Worm (Caenorhabditis elegans): Measurements from ENCODE around the gene pals-40.
A peak's percentile ranks its signal among the peaks of the same experiment; 100 is the strongest.

The pals-40 gene

DNA sequence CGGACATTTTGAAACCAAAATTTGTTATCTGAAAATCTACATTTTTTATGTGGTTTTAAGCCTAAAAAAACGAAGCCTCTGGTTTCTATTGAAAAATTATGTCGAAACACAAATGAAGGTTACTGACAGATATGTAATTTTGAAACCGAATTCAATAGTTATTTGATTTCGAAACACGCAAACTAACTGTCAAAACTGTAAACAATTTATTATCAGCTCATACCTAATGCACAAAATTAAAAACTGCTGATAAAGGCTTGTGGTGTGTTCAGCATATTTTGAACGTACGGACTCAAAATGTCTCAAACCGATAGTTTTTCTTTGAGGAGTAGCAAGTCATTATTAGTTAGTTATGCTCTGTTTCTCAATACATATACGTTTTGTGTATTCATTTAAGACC, 35.3 kb downstream of the pals-40 start, which contains the start of gene fbxa-26:
fbxa-26 (minus strand) TSS at position 35 of the 400 bp plus-strand sequence.
- TF ChIP-seq tbx-2 (tag; optimal IDR thresholded peaks at IDR 0.05) (no peak), mef-2 (tag; optimal IDR thresholded peaks at IDR 0.05) (no peak), sox-4 (tag; optimal IDR thresholded peaks at IDR 0.05) (no peak), C34B4.2 (tag; optimal IDR thresholded peaks at IDR 0.05) (no peak), tlp-1 (tag; optimal IDR thresholded peaks at IDR 0.05) (no peak), fkh-4 (tag; optimal IDR thresholded peaks at IDR 0.05; ENCODE audit: borderline replicate concordance) (no peak), ceh-88 (GFP tag; IDR thresholded peaks at IDR 0.05) (no peak), lin-35 (GFP tag; optimal IDR thresholded peaks at IDR 0.05) (no peak), fos-1 (tag; optimal IDR thresholded peaks at IDR 0.05) (no peak), ztf-4 (tag; optimal IDR thresholded peaks at IDR 0.05) (no peak), nhr-19 (GFP tag; conservative IDR thresholded peaks at IDR 0.05) (no peak), nhr-47 (tag; optimal IDR thresholded peaks at IDR 0.05) (no peak), nhr-28 (tag; optimal IDR thresholded peaks at IDR 0.05) (no peak), egl-27 (tag; optimal IDR thresholded peaks at IDR 0.05) (no peak), mdl-1 (tag; optimal IDR thresholded peaks at IDR 0.05) (no peak), dpl-1 (GFP tag; optimal IDR thresholded peaks at IDR 0.05) (no peak)

- TF ChIP-seq pqm-1 (tag; optimal IDR thresholded peaks at IDR 0.05): no peak
- no peak for TF ChIP-seq lin-13 (GFP tag; optimal IDR thresholded peaks at IDR 0.05)
- no peak for TF ChIP-seq nhr-19 (GFP tag; conservative IDR thresholded peaks at IDR 0.05)
- no peak for TF ChIP-seq sox-4 (tag; optimal IDR thresholded peaks at IDR 0.05)
- no peak for TF ChIP-seq aly-2 (tag; optimal IDR thresholded peaks at IDR 0.05)
- no peak for TF ChIP-seq nhr-20 (tag; optimal IDR thresholded peaks at IDR 0.05)
- TF ChIP-seq dpl-1 (GFP tag; optimal IDR thresholded peaks at IDR 0.05): no peak
- no peak for TF ChIP-seq ces-1 (GFP tag; optimal IDR thresholded peaks at IDR 0.05)
- TF ChIP-seq unc-30 (tag; optimal IDR thresholded peaks at IDR 0.05): no peak
- TF ChIP-seq lin-35 (GFP tag; optimal IDR thresholded peaks at IDR 0.05): no peak
- no peak for TF ChIP-seq skn-1 (tag; optimal IDR thresholded peaks at IDR 0.05)
These were observed 37.6 kb downstream of the pals-40 start, which contains the start of gene fbxa-5 for ce11 chrIII:1340240-1340639. Gene fbxa-5 (minus strand): TSS chrIII:1340340.

DNA sequence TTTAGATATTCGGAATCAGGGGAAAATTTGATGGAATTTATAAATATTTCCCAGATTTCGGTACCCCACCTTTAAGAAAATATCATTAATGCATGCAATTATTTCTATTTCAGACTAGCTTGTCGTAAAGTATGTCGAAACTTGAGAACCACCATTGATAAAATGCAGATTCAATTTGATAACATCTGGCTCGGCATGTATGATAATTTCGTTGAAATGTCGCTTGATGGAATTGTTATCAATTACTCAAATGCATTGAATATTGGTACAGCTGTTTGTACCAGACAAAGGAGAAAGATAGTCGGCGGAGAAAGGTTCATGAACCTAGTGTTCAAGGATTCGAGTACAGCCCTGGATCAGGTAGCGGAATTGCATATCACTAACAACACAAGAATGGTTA, 45.9 kb downstream of the pals-40 start, which contains the start of gene Y82E9BL.19:
Y82E9BL.19 (plus strand) TSS at position 123 of the 400 bp plus-strand sequence.
- peak; percentile 23 for TF ChIP-seq elt-2 (tag; optimal IDR thresholded peaks at IDR 0.05)
- no peak for TF ChIP-seq ama-1 (optimal IDR thresholded peaks at IDR 0.05)
- no peak for TF ChIP-seq dpl-1 (GFP tag; optimal IDR thresholded peaks at IDR 0.05)

All from whole organism, L1 larva.